Worm (Caenorhabditis elegans) whole organism, L3 larva: ENCODE measurements around the gene srh-129.

Experiments used
- ama-1 ChIP-seq: fragments of 150-350 bp; optimal IDR thresholded peaks from 2 replicates; lab custom pipeline; 2018
- lin-15B ChIP-seq: fragments of 150-350 bp; optimal IDR thresholded peaks from 2 replicates; lab custom pipeline; 2014; ENCODE audit warnings: missing biosample characterization, missing genetic modification characterization
- nhr-76 ChIP-seq: fragments of 150-350 bp; sonication (generic microtip); optimal IDR thresholded peaks from 5 replicates; lab custom pipeline; 2014; ENCODE audit warnings: missing biosample characterization, missing genetic modification characterization
- unc-62 ChIP-seq: fragments of 150-350 bp; sonication (generic microtip); optimal IDR thresholded peaks from 4 replicates; lab custom pipeline; 2014; ENCODE audit warnings: missing biosample characterization, missing genetic modification reagents, missing genetic modification characterization

- no peak for TF ChIP-seq unc-62 (GFP tag; lab: Kevin White, UChicago)
- TF ChIP-seq ama-1 (lab: Kevin White, UChicago) = no peak
- TF ChIP-seq lin-15B (tag; lab: Kevin White, UChicago) = no peak
- TF ChIP-seq nhr-76 = no peak
Observed at ce11 chrV:5131380-5131779, 12.3 kb downstream of the srh-129 start.
